Worm (Caenorhabditis elegans): Measurements from ENCODE around the gene R05A10.8.

The R05A10.8 gene

DNA sequence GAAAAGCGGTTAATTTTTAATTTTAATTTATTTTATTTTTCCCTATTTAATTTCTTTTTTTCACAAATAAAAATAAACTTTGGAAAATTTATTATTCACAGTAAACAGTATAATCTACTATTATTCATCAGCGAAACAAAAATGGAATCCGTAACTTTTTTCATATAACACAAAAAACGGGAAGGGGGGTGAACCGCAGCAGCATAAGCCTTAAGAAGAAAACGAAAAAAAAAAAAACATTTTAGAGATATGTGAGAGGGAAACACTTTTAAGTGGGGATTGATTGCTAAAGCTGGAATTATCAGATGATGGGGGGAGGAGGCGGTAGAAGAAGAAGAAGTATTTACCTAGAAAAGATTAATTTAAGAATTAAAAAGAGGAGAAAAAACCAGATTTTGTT, 50.3 kb downstream of the R05A10.8 start:
- TF ChIP-seq nhr-6 (tag; optimal IDR thresholded peaks at IDR 0.05), result no peak
- TF ChIP-seq snpc-1.2 (GFP tag; IDR thresholded peaks at IDR 0.05), result peak; percentile 32; the same call in 1 of the 2 replicates

DNA sequence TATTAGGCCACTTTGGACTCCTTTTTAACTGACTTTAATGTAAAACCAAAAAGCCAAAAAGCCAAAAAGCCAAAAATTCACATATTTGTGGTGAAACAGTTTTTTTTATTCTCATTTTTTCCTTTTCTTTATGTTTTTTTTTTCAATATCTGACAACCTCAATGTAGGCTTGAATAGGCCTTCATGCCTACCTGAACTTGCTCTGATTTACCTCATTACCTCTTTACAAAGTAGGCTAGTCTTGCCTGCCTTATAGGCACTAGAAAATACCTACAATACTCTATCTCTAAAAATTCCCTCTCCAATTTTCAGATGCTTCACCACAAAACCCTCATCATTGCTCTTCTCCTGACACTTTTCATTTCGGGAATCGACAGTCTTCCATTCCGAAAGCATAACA, 51.7 kb downstream of the R05A10.8 start, which contains the start of gene ins-34:
Gene ins-34, plus strand, starts transcription at position 301 of the 400 bp plus-strand sequence.
- TF ChIP-seq lin-39 (tag; optimal IDR thresholded peaks at IDR 0.05), result no peak
- TF ChIP-seq egl-43 (GFP tag; IDR thresholded peaks at IDR 0.05), result no peak
- no peak for TF ChIP-seq fos-1 (tag; optimal IDR thresholded peaks at IDR 0.05)
- TF ChIP-seq mdl-1 (tag; optimal IDR thresholded peaks at IDR 0.05), result no peak
- TF ChIP-seq lin-29 (GFP tag; IDR thresholded peaks at IDR 0.05), result no peak
- TF ChIP-seq zfp-2 (tag; optimal IDR thresholded peaks at IDR 0.05), result no peak
- no peak for TF ChIP-seq dmd-9 (GFP tag; IDR thresholded peaks at IDR 0.05)
- no peak for TF ChIP-seq ztf-11 (tag; optimal IDR thresholded peaks at IDR 0.05)
- no peak for TF ChIP-seq zip-11 (GFP tag; IDR thresholded peaks at IDR 0.05)
- no peak for TF ChIP-seq madf-9 (GFP tag; conservative IDR thresholded peaks at IDR 0.05)
- no peak for TF ChIP-seq egl-27 (tag; optimal IDR thresholded peaks at IDR 0.05)
- TF ChIP-seq ceh-62 (tag; optimal IDR thresholded peaks at IDR 0.05), result no peak
- TF ChIP-seq arid-1 (GFP tag; conservative IDR thresholded peaks at IDR 0.05), result no peak
- TF ChIP-seq dve-1 (tag; optimal IDR thresholded peaks at IDR 0.05; ENCODE audit: insufficient read depth), result no peak
- TF ChIP-seq daf-16 (GFP tag; optimal IDR thresholded peaks at IDR 0.05), result no peak
- no peak for TF ChIP-seq daf-16 (tag; optimal IDR thresholded peaks at IDR 0.05)
- no peak for TF ChIP-seq nhr-28 (tag; optimal IDR thresholded peaks at IDR 0.05)

All from whole organism, L4 larva.